Worm (Caenorhabditis elegans) whole organism, L3 larva: ENCODE measurements around the gene mab-10.

Experiments used
- ama-1 ChIP-seq: fragments of 150-350 bp; optimal IDR thresholded peaks from 2 replicates; lab custom pipeline; 2018
- daf-12 ChIP-seq: fragments of 150-350 bp; optimal IDR thresholded peaks from 2 replicates; lab custom pipeline; 2014; ENCODE audit warnings: missing biosample characterization, missing genetic modification reagents, missing genetic modification characterization
- elt-1 ChIP-seq: fragments of 150-350 bp; optimal IDR thresholded peaks from 2 replicates; lab custom pipeline; 2014; ENCODE audit warnings: missing biosample characterization, missing genetic modification characterization
- hmg-11 ChIP-seq: sonication (generic microtip); optimal IDR thresholded peaks from 2 replicates; lab custom pipeline; 2016; ENCODE audit warnings: missing genetic modification characterization, missing compliant biosample characterization
- jun-1 ChIP-seq: fragments of 150-350 bp; optimal IDR thresholded peaks from 2 replicates; lab custom pipeline; 2014; ENCODE audit warnings: missing biosample characterization, missing genetic modification reagents, missing genetic modification characterization
- nfya-1 ChIP-seq: sonication (generic microtip); optimal IDR thresholded peaks from 2 replicates; lab custom pipeline; 2017; ENCODE audit warnings: missing genetic modification characterization, mild to moderate bottlenecking, missing compliant biosample characterization, antibody characterized with exemption, moderate library complexity; ENCODE audit not compliant: insufficient read depth
- nhr-11 ChIP-seq: fragments of 150-350 bp; optimal IDR thresholded peaks from 2 replicates; lab custom pipeline; 2014; ENCODE audit warnings: missing biosample characterization, missing genetic modification characterization
- nhr-23 ChIP-seq: fragments of 150-350 bp; optimal IDR thresholded peaks from 2 replicates; lab custom pipeline; 2014; ENCODE audit warnings: missing biosample characterization, missing genetic modification reagents, missing genetic modification characterization
- nhr-237 ChIP-seq: fragments of 150-350 bp; optimal IDR thresholded peaks from 2 replicates; lab custom pipeline; 2014; ENCODE audit warnings: missing biosample characterization, missing genetic modification characterization
- nhr-25 ChIP-seq: sonication (generic microtip); optimal IDR thresholded peaks from 2 replicates; lab custom pipeline; 2017; ENCODE audit warnings: missing biosample characterization, missing genetic modification characterization
- nhr-28 ChIP-seq: fragments of 150-350 bp; optimal IDR thresholded peaks from 2 replicates; lab custom pipeline; 2014; ENCODE audit warnings: missing biosample characterization, missing genetic modification characterization
- nhr-77 ChIP-seq: fragments of 150-350 bp; optimal IDR thresholded peaks from 2 replicates; lab custom pipeline; 2014; ENCODE audit warnings: missing biosample characterization, missing genetic modification characterization
- tbx-2 ChIP-seq: sonication (generic microtip); optimal IDR thresholded peaks from 2 replicates; lab custom pipeline; 2016; ENCODE audit warnings: mild to moderate bottlenecking, missing genetic modification characterization, missing compliant biosample characterization
- zag-1 ChIP-seq: fragments of 150-350 bp; optimal IDR thresholded peaks from 2 replicates; lab custom pipeline; 2014; ENCODE audit warnings: missing biosample characterization, missing genetic modification characterization

DNA sequence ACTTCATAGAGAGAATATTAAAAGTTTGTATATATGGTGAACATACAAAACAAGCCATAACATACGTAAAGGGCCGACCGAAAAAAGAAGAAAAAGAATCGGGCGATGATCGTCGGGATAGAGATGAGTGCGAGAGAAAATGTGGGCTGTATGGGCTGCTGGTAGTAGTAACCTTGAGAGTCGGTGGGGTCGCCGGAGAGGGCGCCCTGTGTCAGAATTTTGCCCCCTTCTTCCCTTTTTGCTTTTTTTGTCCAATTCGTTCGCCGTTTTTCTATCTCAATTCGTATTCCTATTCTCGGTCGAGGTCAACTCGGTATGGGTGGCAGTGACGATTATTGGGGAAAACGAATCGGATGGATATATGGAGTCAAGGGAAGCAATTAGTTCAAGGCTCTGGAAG is 21.9 kb upstream of the mab-10 start:
- no peak for TF ChIP-seq nhr-28
- no peak for TF ChIP-seq nfya-1 (tag; lab: Kevin White, UChicago)
- TF ChIP-seq jun-1 (tag; lab: Kevin White, UChicago): no peak
- no peak for TF ChIP-seq zag-1 (tag; lab: Kevin White, UChicago)
- no peak for TF ChIP-seq nhr-237
- TF ChIP-seq tbx-2 (tag; lab: Kevin White, UChicago): no peak
- TF ChIP-seq nhr-11 (tag; lab: Kevin White, UChicago): no peak
- TF ChIP-seq hmg-11 (tag; lab: Kevin White, UChicago): no peak
- no peak for TF ChIP-seq elt-1 (tag; lab: Kevin White, UChicago)
- no peak for TF ChIP-seq daf-12 (tag; lab: Kevin White, UChicago)
- peak; percentile 73 for TF ChIP-seq nhr-25
- TF ChIP-seq nhr-23: peak; percentile 46
- no peak for TF ChIP-seq nhr-77 (tag; lab: Kevin White, UChicago)
- no peak for TF ChIP-seq ama-1 (lab: Kevin White, UChicago)
